Fruit fly (Drosophila melanogaster): ENCODE measurements around the gene Wnk.
A peak's percentile ranks its signal among the peaks of the same experiment; 100 is the strongest.

The Wnk gene

dm6 chr3L:21585397-21585796 is 30.7 kb upstream of the Wnk start (continued):
- no peak for TF ChIP-seq klu (GFP tag; IDR thresholded peaks at IDR 0.05)
- no peak for TF ChIP-seq Dek (tag; optimal IDR thresholded peaks at IDR 0.05)
- no peak for TF ChIP-seq grn (GFP tag; optimal IDR thresholded peaks at IDR 0.05)
- no peak for TF ChIP-seq crp (GFP tag; optimal IDR thresholded peaks at IDR 0.05)
- TF ChIP-seq Bgb (GFP tag; IDR thresholded peaks at IDR 0.05; ENCODE audit: partially characterized antibody) = no peak
- no peak for TF ChIP-seq CG11695 (GFP tag; IDR thresholded peaks at IDR 0.05)
- TF ChIP-seq sens (GFP tag) = peak; percentile 75
- no peak for TF ChIP-seq CG9215 (GFP tag; IDR thresholded peaks at IDR 0.05)
- no peak for TF ChIP-seq CG12391 (tag; optimal IDR thresholded peaks at IDR 0.05)
- no peak for TF ChIP-seq crol (GFP tag; IDR thresholded peaks at IDR 0.05)
- no peak for TF ChIP-seq trh (GFP tag; optimal IDR thresholded peaks at IDR 0.05)
- no peak for TF ChIP-seq CG14441 (GFP tag; IDR thresholded peaks at IDR 0.05)
- no peak for TF ChIP-seq peb (GFP tag; IDR thresholded peaks at IDR 0.05)
- no peak for TF ChIP-seq CG34422 (GFP tag; IDR thresholded peaks at IDR 0.05)
- TF ChIP-seq chm (GFP tag; IDR thresholded peaks at IDR 0.05) = no peak; the same call in 1 of the 2 replicates
- TF ChIP-seq CG15696 (tag; optimal IDR thresholded peaks at IDR 0.05) = peak; percentile 19
- TF ChIP-seq CG43689 (GFP tag; IDR thresholded peaks at IDR 0.05) = no peak
- no peak for TF ChIP-seq ro (GFP tag; IDR thresholded peaks at IDR 0.05)
- TF ChIP-seq ftz-f1 (GFP tag; optimal IDR thresholded peaks at IDR 0.05) = no peak
- TF ChIP-seq Asciz (GFP tag; optimal IDR thresholded peaks at IDR 0.05) = no peak
- TF ChIP-seq NC2α (GFP tag; optimal IDR thresholded peaks at IDR 0.05) = no peak
- no peak for TF ChIP-seq Ets97D (GFP tag; optimal IDR thresholded peaks at IDR 0.05)
- no peak for TF ChIP-seq pita (GFP tag; optimal IDR thresholded peaks at IDR 0.05)
- no peak for TF ChIP-seq ind (GFP tag; optimal IDR thresholded peaks at IDR 0.05)
- no peak for TF ChIP-seq CG2678 (tag; optimal IDR thresholded peaks at IDR 0.05)
- TF ChIP-seq CG17328 (GFP tag; IDR thresholded peaks at IDR 0.05) = peak; percentile 42; the same call in 1 of the 2 replicates
- no peak for TF ChIP-seq CrebB (tag; optimal IDR thresholded peaks at IDR 0.05)
- TF ChIP-seq Atf6 (GFP tag; IDR thresholded peaks at IDR 0.05) = no peak
- TF ChIP-seq Dfd (GFP tag; optimal IDR thresholded peaks at IDR 0.05) = no peak
- TF ChIP-seq CG8089 (GFP tag; optimal IDR thresholded peaks at IDR 0.05) = no peak
- no peak for TF ChIP-seq twi (tag; optimal IDR thresholded peaks at IDR 0.05)
- no peak for TF ChIP-seq pho (GFP tag; optimal IDR thresholded peaks at IDR 0.05)
- TF ChIP-seq zfh2 (GFP tag; optimal IDR thresholded peaks at IDR 0.05) = no peak
- no peak for TF ChIP-seq MESR4 (GFP tag; optimal IDR thresholded peaks at IDR 0.05)
- no peak for TF ChIP-seq CG13296 (GFP tag; optimal IDR thresholded peaks at IDR 0.05)
- no peak for TF ChIP-seq Taf1 (GFP tag; IDR thresholded peaks at IDR 0.05)

dm6 chr3L:21584683-21585082 is 30.0 kb upstream of the Wnk start:
- TF ChIP-seq CG4707 (GFP tag; optimal IDR thresholded peaks at IDR 0.05) = peak; percentile 20
- no peak for TF ChIP-seq exex (tag; optimal IDR thresholded peaks at IDR 0.05)
- no peak for TF ChIP-seq MESR4 (GFP tag; optimal IDR thresholded peaks at IDR 0.05)
- no peak for TF ChIP-seq CG14710 (tag; optimal IDR thresholded peaks at IDR 0.05)
- TF ChIP-seq oc (tag; optimal IDR thresholded peaks at IDR 0.05) = peak; percentile 39
- peak; percentile 22; the same call in 1 of the 3 replicates for TF ChIP-seq otp (GFP tag; IDR thresholded peaks at IDR 0.05)
- peak; percentile 94 for TF ChIP-seq Nf-YB (GFP tag; optimal IDR thresholded peaks at IDR 0.05)
- peak; percentile 58 for TF ChIP-seq Jarid2 (GFP tag; optimal IDR thresholded peaks at IDR 0.05)
- TF ChIP-seq D19A (tag; optimal IDR thresholded peaks at IDR 0.05) = no peak
- no peak for TF ChIP-seq toy (GFP tag; IDR thresholded peaks at IDR 0.05)
- no peak for TF ChIP-seq CG18476 (GFP tag; optimal IDR thresholded peaks at IDR 0.05)
- TF ChIP-seq hkb (optimal IDR thresholded peaks at IDR 0.05) = no peak
- 0 out of 2 replicates have a peak, but pooled peaks have one; percentile 21 for TF ChIP-seq hkb (GFP tag; IDR thresholded peaks at IDR 0.05)
- peak; percentile 35 for TF ChIP-seq nom (GFP tag; optimal IDR thresholded peaks at IDR 0.05)
- no peak; the same call in 1 of the 2 replicates for TF ChIP-seq Awh (GFP tag; IDR thresholded peaks at IDR 0.05)
- no peak for TF ChIP-seq Chrac-16 (GFP tag; optimal IDR thresholded peaks at IDR 0.05)
- 0 out of 2 replicates have a peak, but pooled peaks have one; percentile 17 for TF ChIP-seq peb (GFP tag; IDR thresholded peaks at IDR 0.05)
- no peak for TF ChIP-seq al (GFP tag; IDR thresholded peaks at IDR 0.05)
- no peak for TF ChIP-seq lov (optimal IDR thresholded peaks at IDR 0.05)
- TF ChIP-seq lov (GFP tag; IDR thresholded peaks at IDR 0.05) = 0 out of 3 replicates have a peak, but pooled peaks have one; percentile 21
